Worm (Caenorhabditis elegans): ENCODE results near the gene R105.5.
A peak's percentile ranks its signal among the peaks of the same experiment; 100 is the strongest.

ce11 chrIV:4623852-4624251 lies 12.2 kb upstream of the R105.5 start:
- TF ChIP-seq ZK546.5 (tag; optimal IDR thresholded peaks at IDR 0.05) = no peak
- TF ChIP-seq aha-1 (tag) = peak; percentile 16
- no peak for TF ChIP-seq nhr-48 (tag; optimal IDR thresholded peaks at IDR 0.05)
- TF ChIP-seq php-3 (GFP tag; IDR thresholded peaks at IDR 0.05) = no peak
- TF ChIP-seq mep-1 (tag; optimal IDR thresholded peaks at IDR 0.05) = no peak
- no peak for TF ChIP-seq mdl-1 (tag; optimal IDR thresholded peaks at IDR 0.05)
- no peak for TF ChIP-seq skn-1 (tag; optimal IDR thresholded peaks at IDR 0.05)
- no peak for TF ChIP-seq tag-97 (GFP tag; IDR thresholded peaks at IDR 0.05)

Data from whole organism, L4 larva.